Worm (Caenorhabditis elegans) whole organism, L4 larva: ENCODE measurements around the gene perm-2.

Experiments
- D1046.2 ChIP-seq: fragments of 200-800 bp; sonication (Bioruptor generic); IDR thresholded peaks from 2 replicates; pipeline ENCODE4 v1.3.6; 2022; ENCODE audit warnings: missing genetic modification characterization, missing compliant biosample characterization
- F26F4.8 ChIP-seq: fragments of 200-800 bp; sonication (Bioruptor generic); conservative IDR thresholded peaks from 2 replicates; pipeline ENCODE4 v1.3.6; 2022; ENCODE audit warnings: missing genetic modification characterization, missing compliant biosample characterization
- F37D6.2 ChIP-seq: sonication (generic microtip); optimal IDR thresholded peaks from 2 replicates; lab custom pipeline; 2016; ENCODE audit warnings: mild to moderate bottlenecking, missing genetic modification characterization, missing compliant biosample characterization
- R02D3.7 ChIP-seq: fragments of 150-350 bp; sonication (generic microtip); optimal IDR thresholded peaks from 3 replicates; lab custom pipeline; 2014; ENCODE audit warnings: missing biosample characterization, missing genetic modification characterization
- T20F7.1 ChIP-seq: fragments of 200-800 bp; sonication (Bioruptor generic); optimal IDR thresholded peaks from 2 replicates; lab custom pipeline; 2018; ENCODE audit warnings: mild to moderate bottlenecking, missing genetic modification characterization, missing compliant biosample characterization
- ZK337.2 ChIP-seq: fragments of 200-800 bp; sonication (Bioruptor generic); IDR thresholded peaks from 2 replicates; pipeline ENCODE4 v1.3.6; 2022; ENCODE audit warnings: missing genetic modification reagents, missing genetic modification characterization, missing compliant biosample characterization
- aha-1 ChIP-seq: fragments of 150-350 bp; peaks from one replicate; lab custom pipeline; 2014; ENCODE audit warnings: missing biosample characterization, missing genetic modification characterization
- ama-1 ChIP-seq: fragments of 150-350 bp; optimal IDR thresholded peaks from 2 replicates; lab custom pipeline; 2014; ENCODE audit warnings: inconsistent platforms, mixed read lengths
- arid-1 ChIP-seq: fragments of 200-800 bp; sonication (Bioruptor generic); conservative IDR thresholded peaks from 2 replicates; pipeline ENCODE4 v1.3.6; 2022; ENCODE audit warnings: missing genetic modification reagents, missing genetic modification characterization, missing compliant biosample characterization
- ceh-32 ChIP-seq: sonication (generic microtip); optimal IDR thresholded peaks from 2 replicates; lab custom pipeline; 2016; ENCODE audit warnings: mild to moderate bottlenecking, missing genetic modification characterization, missing compliant biosample characterization; ENCODE audit not compliant: poor library complexity
- daf-12 ChIP-seq: fragments of 150-350 bp; optimal IDR thresholded peaks from 2 replicates; lab custom pipeline; 2014; ENCODE audit warnings: missing biosample characterization, missing genetic modification reagents, missing genetic modification characterization
- daf-16 ChIP-seq, 3 experiments: sonication (generic microtip); optimal IDR thresholded peaks; 2 replicates each; lab custom pipeline; 2016 to 2017; ENCODE audit warnings: missing genetic modification characterization in 3 of 3, missing genetic modification reagents in 3 of 3, mild to moderate bottlenecking in 2 of 3, missing compliant biosample characterization in 2 of 3, missing biosample characterization in 1 of 3, moderate library complexity in 1 of 3
- duxl-1 ChIP-seq: sonication (generic microtip); optimal IDR thresholded peaks from 2 replicates; lab custom pipeline; 2016; ENCODE audit warnings: mild to moderate bottlenecking, missing genetic modification characterization, moderate library complexity, missing compliant biosample characterization; ENCODE audit not compliant: poor library complexity
- egl-27 ChIP-seq: sonication (generic microtip); optimal IDR thresholded peaks from 3 replicates; lab custom pipeline; 2017; ENCODE audit warnings: missing biosample characterization, missing genetic modification reagents, missing genetic modification characterization
- fkh-10 ChIP-seq: fragments of 150-350 bp; optimal IDR thresholded peaks from 2 replicates; lab custom pipeline; 2014; ENCODE audit warnings: missing biosample characterization, missing genetic modification reagents, missing genetic modification characterization
- hif-1 ChIP-seq, 2 experiments: sonication (generic microtip); optimal IDR thresholded peaks; 2 replicates each; lab custom pipeline; 2016 to 2017; ENCODE audit warnings: missing compliant biosample characterization in 2 of 2, missing genetic modification characterization in 2 of 2, missing genetic modification reagents in 2 of 2, missing genotype in 2 of 2, mild to moderate bottlenecking in 1 of 2
- hlh-11 ChIP-seq: fragments of 200-800 bp; sonication (Bioruptor generic); optimal IDR thresholded peaks from 2 replicates; lab custom pipeline; 2018; ENCODE audit warnings: mild to moderate bottlenecking, missing genetic modification characterization, missing compliant biosample characterization
- hmg-1.1 ChIP-seq: fragments of 200-800 bp; sonication (Bioruptor generic); IDR thresholded peaks from 2 replicates; pipeline ENCODE4 v1.3.6; 2022; ENCODE audit warnings: missing genetic modification reagents, missing genetic modification characterization, missing compliant biosample characterization
- jun-1 ChIP-seq: fragments of 150-350 bp; optimal IDR thresholded peaks from 2 replicates; lab custom pipeline; 2014; ENCODE audit warnings: missing biosample characterization, missing genetic modification reagents, missing genetic modification characterization
- lin-15B ChIP-seq: fragments of 150-350 bp; sonication (generic microtip); optimal IDR thresholded peaks from 3 replicates; lab custom pipeline; 2014; ENCODE audit warnings: missing biosample characterization, missing genetic modification characterization
- lin-39 ChIP-seq: fragments of 150-350 bp; optimal IDR thresholded peaks from 2 replicates; lab custom pipeline; 2014; ENCODE audit warnings: missing biosample characterization, missing genetic modification reagents, missing genetic modification characterization
- lsy-2 ChIP-seq, 2 experiments: fragments of 150-350 bp in 1 of 2; sonication (generic microtip) in 1 of 2; optimal IDR thresholded peaks; 2 replicates each; lab custom pipeline; 2014 to 2017; ENCODE audit warnings: missing biosample characterization in 2 of 2, missing genetic modification characterization in 2 of 2
- madf-5 ChIP-seq, 2 experiments: fragments of 200-800 bp; sonication (Bioruptor generic); IDR thresholded peaks; 2 replicates each; pipeline ENCODE4 v1.3.6; 2022; ENCODE audit warnings: missing compliant biosample characterization in 2 of 2, missing genetic modification characterization in 2 of 2
- madf-9 ChIP-seq: fragments of 200-800 bp; sonication (Bioruptor generic); conservative IDR thresholded peaks from 2 replicates; pipeline ENCODE4 v1.3.6; 2022; ENCODE audit warnings: missing genetic modification reagents, missing genetic modification characterization, missing compliant biosample characterization
- mdl-1 ChIP-seq, 2 experiments: fragments of 150-350 bp in 1 of 2; sonication (generic microtip) in 1 of 2; optimal IDR thresholded peaks; 2 replicates each; lab custom pipeline; 2014 to 2017; ENCODE audit warnings: missing biosample characterization in 2 of 2, missing genetic modification characterization in 2 of 2
- mdt-29 ChIP-seq: fragments of 200-800 bp; sonication (Bioruptor generic); IDR thresholded peaks from 2 replicates; pipeline ENCODE4 v1.3.6; 2022; ENCODE audit warnings: missing genetic modification reagents, missing genetic modification characterization, missing compliant biosample characterization
- mes-2 ChIP-seq: sonication (generic microtip); optimal IDR thresholded peaks from 2 replicates; lab custom pipeline; 2016; ENCODE audit warnings: missing genotype, mild to moderate bottlenecking, missing genetic modification characterization, missing compliant biosample characterization; ENCODE audit not compliant: poor library complexity, severe bottlenecking
- nhr-11 ChIP-seq: fragments of 150-350 bp; optimal IDR thresholded peaks from 2 replicates; lab custom pipeline; 2014; ENCODE audit warnings: missing biosample characterization, missing genetic modification characterization
- nhr-111 ChIP-seq: fragments of 200-800 bp; sonication (Bioruptor generic); optimal IDR thresholded peaks from 2 replicates; lab custom pipeline; 2018; ENCODE audit warnings: mild to moderate bottlenecking, missing genetic modification characterization, missing compliant biosample characterization
- nhr-28 ChIP-seq: fragments of 150-350 bp; optimal IDR thresholded peaks from 2 replicates; lab custom pipeline; 2014; ENCODE audit warnings: missing biosample characterization, missing genetic modification characterization
- pqm-1 ChIP-seq: sonication (generic microtip); optimal IDR thresholded peaks from 2 replicates; lab custom pipeline; 2017; ENCODE audit warnings: missing biosample characterization, missing genetic modification characterization
- sdz-12 ChIP-seq: fragments of 200-800 bp; sonication (Bioruptor generic); optimal IDR thresholded peaks from 2 replicates; lab custom pipeline; 2018; ENCODE audit warnings: mild to moderate bottlenecking, missing genetic modification characterization, missing compliant biosample characterization
- set-16 ChIP-seq: fragments of 200-800 bp; sonication (Bioruptor generic); IDR thresholded peaks from 2 replicates; pipeline ENCODE4 v1.3.6; 2022; ENCODE audit warnings: missing genetic modification reagents, missing genetic modification characterization, missing compliant biosample characterization
- skn-1 ChIP-seq: fragments of 150-350 bp; optimal IDR thresholded peaks from 2 replicates; lab custom pipeline; 2014; ENCODE audit warnings: missing biosample characterization, missing genetic modification characterization
- tag-97 ChIP-seq: fragments of 200-800 bp; sonication (Bioruptor generic); IDR thresholded peaks from 2 replicates; pipeline ENCODE4 v1.3.6; 2022; ENCODE audit warnings: missing genetic modification characterization, missing compliant biosample characterization
- tra-1 ChIP-seq: fragments of 200-800 bp; sonication (Bioruptor generic); IDR thresholded peaks from 2 replicates; pipeline ENCODE4 v1.3.6; 2022; ENCODE audit warnings: missing genetic modification reagents, missing genetic modification characterization, missing compliant biosample characterization
- unc-130 ChIP-seq: sonication (generic microtip); optimal IDR thresholded peaks from 2 replicates; lab custom pipeline; 2016; ENCODE audit warnings: missing genetic modification reagents, missing genetic modification characterization, missing compliant biosample characterization
- unc-39 ChIP-seq: sonication (generic microtip); optimal IDR thresholded peaks from 2 replicates; lab custom pipeline; 2017; ENCODE audit warnings: missing biosample characterization, missing genetic modification characterization
- zag-1 ChIP-seq: fragments of 150-350 bp; optimal IDR thresholded peaks from 2 replicates; lab custom pipeline; 2014; ENCODE audit warnings: missing biosample characterization, missing genetic modification characterization
- zfp-2 ChIP-seq: sonication (generic microtip); optimal IDR thresholded peaks from 2 replicates; lab custom pipeline; 2016; ENCODE audit warnings: mild to moderate bottlenecking, missing genetic modification characterization, missing compliant biosample characterization

The perm-2 gene

ce11 chrIV:1107190-1107589 is 19.4 kb upstream of the perm-2 start, which contains the start of gene ost-1:
TSS of gene ost-1 (plus strand) at chrIV:1107396.
- TF ChIP-seq zag-1 (tag; lab: Kevin White, UChicago) = no peak
- TF ChIP-seq fkh-10 (GFP tag; lab: Kevin White, UChicago) = no peak
- peak; percentile 41 for TF ChIP-seq ama-1 (lab: Kevin White, UChicago)
- no peak for TF ChIP-seq ZK337.2 (GFP tag; lab: Robert Waterston, UW)
- peak; percentile 2 for TF ChIP-seq hlh-11 (tag; lab: Kevin White, UChicago)
- peak; percentile 56; the same call in 1 of the 2 replicates for TF ChIP-seq set-16 (GFP tag; lab: Robert Waterston, UW)
- TF ChIP-seq aha-1 (tag; lab: Kevin White, UChicago) = no peak
- TF ChIP-seq hmg-1.1 = no peak
- TF ChIP-seq skn-1 (tag; lab: Kevin White, UChicago) = no peak
- no peak for TF ChIP-seq arid-1 (GFP tag; lab: Robert Waterston, UW)

- no peak for TF ChIP-seq zfp-2 (tag; lab: Kevin White, UChicago)
- no peak for TF ChIP-seq pqm-1 (tag; lab: Kevin White, UChicago)
- peak; percentile 38 for TF ChIP-seq aha-1 (tag; lab: Kevin White, UChicago)
- TF ChIP-seq arid-1 (GFP tag; lab: Robert Waterston, UW) = no peak
- no peak for TF ChIP-seq zag-1 (tag; lab: Kevin White, UChicago)
- TF ChIP-seq nhr-11 (tag; lab: Kevin White, UChicago) = peak; percentile 54
- TF ChIP-seq mdt-29 (GFP tag; lab: Robert Waterston, UW) = no peak
- peak; percentile 19 for TF ChIP-seq hlh-11 (tag; lab: Kevin White, UChicago)
- TF ChIP-seq duxl-1 (tag; lab: Kevin White, UChicago) = no peak
- no peak for TF ChIP-seq T20F7.1 (GFP tag; lab: Kevin White, UChicago)
- TF ChIP-seq ZK337.2 (GFP tag; lab: Robert Waterston, UW) = no peak
These were observed 18.6 kb upstream of the perm-2 start for ce11 chrIV:1108030-1108429.

- peak in 1 of 2 experiments; percentile 82 for TF ChIP-seq daf-16 (GFP tag; optimal IDR thresholded peaks at IDR 0.05; lab: Kevin White, UChicago)
- no peak for TF ChIP-seq daf-16 (tag; optimal IDR thresholded peaks at IDR 0.05; lab: Kevin White, UChicago)
- no peak for TF ChIP-seq sdz-12 (GFP tag; lab: Kevin White, UChicago)
- peak; percentile 9; the same call in 1 of the 2 replicates for TF ChIP-seq hmg-1.1
- no peak for TF ChIP-seq nhr-28 (tag; lab: Kevin White, UChicago)
- no peak for TF ChIP-seq daf-12 (tag; lab: Kevin White, UChicago)
These were observed 15.6 kb upstream of the perm-2 start for ce11 chrIV:1110999-1111398.

ce11 chrIV:1113638-1114037 is 13.0 kb upstream of the perm-2 start, which contains the start of gene srx-14:
TSS of gene srx-14 (minus strand) at chrIV:1113738.
- TF ChIP-seq madf-5 (GFP tag; IDR thresholded peaks at IDR 0.05; lab: Robert Waterston, UW) = no peak
- no peak for TF ChIP-seq madf-9 (GFP tag; lab: Robert Waterston, UW)
- TF ChIP-seq lin-15B = no peak
- no peak for TF ChIP-seq nhr-111 (GFP tag; lab: Kevin White, UChicago)
- no peak for TF ChIP-seq unc-130 (GFP tag; lab: Kevin White, UChicago)

- TF ChIP-seq unc-39 (tag; lab: Kevin White, UChicago) (no peak), F37D6.2 (tag; lab: Kevin White, UChicago) (no peak), lin-39 (tag; lab: Kevin White, UChicago) (no peak), ceh-32 (tag; lab: Kevin White, UChicago) (no peak), daf-16 (GFP tag; optimal IDR thresholded peaks at IDR 0.05; lab: Kevin White, UChicago) (no peak), daf-16 (tag; optimal IDR thresholded peaks at IDR 0.05; lab: Kevin White, UChicago) (no peak)
These were observed 8.0 kb upstream of the perm-2 start, which contains the start of gene srx-13 for ce11 chrIV:1118566-1118965. TSS of gene srx-13 (minus strand) at chrIV:1118666.

ce11 chrIV:1120865-1121264 is 5.7 kb upstream of the perm-2 start:
- TF ChIP-seq D1046.2 (GFP tag; lab: Robert Waterston, UW) = peak; percentile 85; the same call in 1 of the 2 replicates
- no peak for TF ChIP-seq jun-1 (tag; lab: Kevin White, UChicago)
- no peak for TF ChIP-seq mdl-1 (tag; optimal IDR thresholded peaks at IDR 0.05; lab: Kevin White, UChicago)
- no peak for TF ChIP-seq lsy-2 (tag; optimal IDR thresholded peaks at IDR 0.05; lab: Kevin White, UChicago)
- TF ChIP-seq madf-9 (GFP tag; lab: Robert Waterston, UW) = no peak
- no peak for TF ChIP-seq ceh-32 (tag; lab: Kevin White, UChicago)
- TF ChIP-seq madf-5 (GFP tag; IDR thresholded peaks at IDR 0.05; lab: Robert Waterston, UW) = no peak
- no peak for TF ChIP-seq R02D3.7
- TF ChIP-seq tag-97 (GFP tag; lab: Robert Waterston, UW) = no peak
- TF ChIP-seq F26F4.8 (GFP tag; lab: Robert Waterston, UW) = 0 out of 2 replicates have a peak, but pooled peaks have one; percentile 49
- no peak for TF ChIP-seq tra-1 (GFP tag; lab: Robert Waterston, UW)
- TF ChIP-seq egl-27 (tag; lab: Kevin White, UChicago) = no peak
- no peak for TF ChIP-seq mes-2 (tag; lab: Kevin White, UChicago)
- TF ChIP-seq hif-1 (tag; optimal IDR thresholded peaks at IDR 0.05; lab: Kevin White, UChicago) = no peak
- no peak for TF ChIP-seq daf-12 (tag; lab: Kevin White, UChicago)
